Worm (Caenorhabditis elegans): ENCODE data around the gene ZK632.12.
A peak's percentile ranks its signal among the peaks of the same experiment; 100 is the strongest.

The ZK632.12 gene

ce11 chrIII:9822942-9823341 lies 7.7 kb upstream of the ZK632.12 start, which contains the start of gene arl-5:
Gene arl-5 (plus strand): TSS chrIII:9823242.
- TF ChIP-seq let-607 (tag; optimal IDR thresholded peaks at IDR 0.05) = no peak
- no peak for TF ChIP-seq ztf-25 (GFP tag; IDR thresholded peaks at IDR 0.05)
- TF ChIP-seq ztf-6 (GFP tag; IDR thresholded peaks at IDR 0.05) = no peak
- no peak for TF ChIP-seq ceh-100 (GFP tag; IDR thresholded peaks at IDR 0.05)
- TF ChIP-seq mxl-1 (tag; optimal IDR thresholded peaks at IDR 0.05) = no peak
- no peak for TF ChIP-seq ZK185.1 (tag; optimal IDR thresholded peaks at IDR 0.05; ENCODE audit: poor library complexity, severe bottlenecking)
- TF ChIP-seq F49E8.2 (tag; optimal IDR thresholded peaks at IDR 0.05; ENCODE audit: insufficient read depth) = no peak
- no peak for TF ChIP-seq chd-7 (tag; optimal IDR thresholded peaks at IDR 0.05)
- no peak for TF ChIP-seq lin-35 (GFP tag; optimal IDR thresholded peaks at IDR 0.05)

ce11 chrIII:9823748-9824147 lies 6.9 kb upstream of the ZK632.12 start:
- TF ChIP-seq F55B11.4 (tag; optimal IDR thresholded peaks at IDR 0.05; ENCODE audit: borderline replicate concordance, insufficient read depth) = no peak
- TF ChIP-seq F37B4.10 (GFP tag; IDR thresholded peaks at IDR 0.05) = no peak
- TF ChIP-seq T26A5.8 (tag; optimal IDR thresholded peaks at IDR 0.05) = no peak
- no peak for TF ChIP-seq nhr-179 (tag; optimal IDR thresholded peaks at IDR 0.05)
- TF ChIP-seq efl-1 (GFP tag; optimal IDR thresholded peaks at IDR 0.05) = no peak
- no peak for TF ChIP-seq ceh-79 (tag; optimal IDR thresholded peaks at IDR 0.05)
- TF ChIP-seq lin-40 (tag; optimal IDR thresholded peaks at IDR 0.05) = no peak
- TF ChIP-seq ets-4 (GFP tag; optimal IDR thresholded peaks at IDR 0.05) = no peak
- TF ChIP-seq F39B2.1 (GFP tag; IDR thresholded peaks at IDR 0.05) = no peak
- TF ChIP-seq Y67H2A.10 (GFP tag; conservative IDR thresholded peaks at IDR 0.05) = no peak
- TF ChIP-seq Y53F4B.3 (GFP tag; IDR thresholded peaks at IDR 0.05) = no peak
- no peak for TF ChIP-seq repo-1 (tag; optimal IDR thresholded peaks at IDR 0.05)
- no peak for TF ChIP-seq tbx-9 (tag; optimal IDR thresholded peaks at IDR 0.05; ENCODE audit: borderline replicate concordance)
- TF ChIP-seq cebp-2 (GFP tag; IDR thresholded peaks at IDR 0.05) = no peak
- no peak for TF ChIP-seq gei-17 (GFP tag; optimal IDR thresholded peaks at IDR 0.05)
- no peak for TF ChIP-seq ceh-40 (GFP tag; IDR thresholded peaks at IDR 0.05)

- TF ChIP-seq pha-4 (tag; optimal IDR thresholded peaks at IDR 0.05) (no peak), B0035.1 (tag; optimal IDR thresholded peaks at IDR 0.05) (peak; percentile 31), ceh-79 (tag; optimal IDR thresholded peaks at IDR 0.05) (no peak), nhr-80 (tag; optimal IDR thresholded peaks at IDR 0.05) (no peak), T26A5.8 (tag; optimal IDR thresholded peaks at IDR 0.05) (no peak), athp-1 (tag; optimal IDR thresholded peaks at IDR 0.05) (peak; percentile 56), ccch-3 (GFP tag; optimal IDR thresholded peaks at IDR 0.05) (no peak), lin-40 (tag; optimal IDR thresholded peaks at IDR 0.05) (peak; percentile 24), let-526 (GFP tag; IDR thresholded peaks at IDR 0.05) (no peak), akir-1 (GFP tag; optimal IDR thresholded peaks at IDR 0.05) (no peak), ets-4 (GFP tag; optimal IDR thresholded peaks at IDR 0.05) (no peak), Y95B8A.8 (GFP tag; IDR thresholded peaks at IDR 0.05) (peak; percentile 52; the same call in 1 of the 2 replicates), Y53F4B.3 (GFP tag; IDR thresholded peaks at IDR 0.05) (no peak), Y56A3A.18 (GFP tag; IDR thresholded peaks at IDR 0.05) (peak; percentile 57; the same call in 1 of the 2 replicates), snpc-1.1 (tag; optimal IDR thresholded peaks at IDR 0.05; ENCODE audit: insufficient read depth) (no peak), chd-7 (tag; optimal IDR thresholded peaks at IDR 0.05) (peak; percentile 64), egrh-3 (GFP tag; IDR thresholded peaks at IDR 0.05) (no peak), F10E7.11 (tag; optimal IDR thresholded peaks at IDR 0.05) (no peak), attf-5 (GFP tag; optimal IDR thresholded peaks at IDR 0.05) (no peak), lin-54 (GFP tag; optimal IDR thresholded peaks at IDR 0.05) (peak; percentile 29), fkh-3 (tag; optimal IDR thresholded peaks at IDR 0.05) (peak; percentile 13), repo-1 (tag; optimal IDR thresholded peaks at IDR 0.05) (peak; percentile 83), mxl-1 (tag; optimal IDR thresholded peaks at IDR 0.05) (no peak), lag-1 (GFP tag; IDR thresholded peaks at IDR 0.05) (no peak), ztf-18 (tag; optimal IDR thresholded peaks at IDR 0.05) (no peak), nhr-179 (tag; optimal IDR thresholded peaks at IDR 0.05) (peak; percentile 32), rcor-1 (GFP tag; IDR thresholded peaks at IDR 0.05) (peak; percentile 18; the same call in 1 of the 2 replicates), xnd-1 (tag; optimal IDR thresholded peaks at IDR 0.05) (no peak)
Observed at ce11 chrIII:9824330-9824934, 6.2 kb upstream of the ZK632.12 start, which contains the start of gene lin-52. Gene lin-52 (minus strand): TSS chrIII:9824750.

Measured in whole organism, young adult.